Fruit fly (Drosophila melanogaster) whole organism, embryonic: ENCODE data around the gene CG14085.
A peak's percentile ranks its signal among the peaks of the same experiment; 100 is the strongest.

Experiments used
- Ada2b ChIP-seq: fragments of 200-800 bp; sonication (Bioruptor generic); IDR thresholded peaks from 2 replicates; pipeline ENCODE4 v1.3.6; 2022; ENCODE audit warnings: missing biosample characterization, missing genetic modification characterization
- Bgb ChIP-seq: fragments of 200-800 bp; sonication (Bioruptor generic); IDR thresholded peaks from 2 replicates; pipeline ENCODE4 v1.3.6; 2022; ENCODE audit warnings: missing biosample characterization, missing genetic modification characterization; ENCODE audit not compliant: partially characterized antibody
- CG11456 ChIP-seq: fragments of 200-800 bp; sonication (Bioruptor generic); IDR thresholded peaks from 3 replicates; pipeline ENCODE4 v1.3.6; 2022; ENCODE audit warnings: missing biosample characterization, missing genetic modification characterization
- CG13424 ChIP-seq: fragments of 200-800 bp; sonication (Bioruptor generic); optimal IDR thresholded peaks from 2 replicates; lab custom pipeline; 2019; ENCODE audit warnings: missing biosample characterization, mild to moderate bottlenecking, missing genetic modification characterization, moderate library complexity
- CG13624 ChIP-seq: fragments of 200-800 bp; sonication (Bioruptor generic); optimal IDR thresholded peaks from 2 replicates; lab custom pipeline; 2016; ENCODE audit warnings: missing biosample characterization, missing genetic modification characterization
- CG15073 ChIP-seq: fragments of 200-800 bp; sonication (Bioruptor generic); optimal IDR thresholded peaks from 2 replicates; lab custom pipeline; 2016; ENCODE audit warnings: missing biosample characterization, missing genetic modification characterization
- CG16779 ChIP-seq: fragments of 200-800 bp; sonication (Bioruptor generic); IDR thresholded peaks from 2 replicates; pipeline ENCODE4 v1.3.6; 2022; ENCODE audit warnings: missing biosample characterization, missing genetic modification characterization
- CG17186 ChIP-seq: fragments of 200-800 bp; sonication (Bioruptor generic); optimal IDR thresholded peaks from 3 replicates; lab custom pipeline; 2017; ENCODE audit warnings: missing biosample characterization, missing genetic modification reagents, missing genetic modification characterization
- CG17359 ChIP-seq: fragments of 200-800 bp; sonication (Bioruptor generic); optimal IDR thresholded peaks from 3 replicates; lab custom pipeline; 2018; ENCODE audit warnings: missing biosample characterization, mild to moderate bottlenecking, missing genetic modification characterization, moderate library complexity
- CG31441 ChIP-seq: fragments of 200-800 bp; sonication (Bioruptor generic); IDR thresholded peaks from 2 replicates; pipeline ENCODE4 v1.3.6; 2022; ENCODE audit warnings: missing biosample characterization, missing genetic modification characterization
- CG4328 ChIP-seq: fragments of 200-800 bp; sonication (Bioruptor generic); optimal IDR thresholded peaks from 3 replicates; lab custom pipeline; 2017; ENCODE audit warnings: missing biosample characterization, missing genetic modification reagents, missing genetic modification characterization
- CG4617 ChIP-seq: fragments of 200-800 bp; sonication (Bioruptor generic); optimal IDR thresholded peaks from 3 replicates; lab custom pipeline; 2016; ENCODE audit warnings: missing biosample characterization, missing genetic modification characterization, borderline replicate concordance
- CG6683 ChIP-seq: fragments of 200-800 bp; sonication (Bioruptor generic); optimal IDR thresholded peaks from 2 replicates; lab custom pipeline; 2017; ENCODE audit warnings: missing biosample characterization, mild to moderate bottlenecking, missing genetic modification characterization, missing genetic modification reagents
- CG7963 ChIP-seq: fragments of 200-800 bp; sonication (Bioruptor generic); IDR thresholded peaks from 3 replicates; pipeline ENCODE4 v1.3.6; 2022; ENCODE audit warnings: missing biosample characterization, missing genetic modification characterization; ENCODE audit not compliant: partially characterized antibody
- CrebB ChIP-seq: fragments of 200-800 bp; sonication (Bioruptor generic); optimal IDR thresholded peaks from 3 replicates; lab custom pipeline; 2018; ENCODE audit warnings: missing biosample characterization, mild to moderate bottlenecking, missing genetic modification characterization
- D ChIP-seq, 2 experiments: fragments of 200-800 bp in 1 of 2; fragments of >200 bp in 1 of 2; sonication (Bioruptor generic) in 1 of 2; optimal IDR thresholded peaks; 2 replicates in 1 of 2; 3 replicates in 1 of 2; lab custom pipeline; 2017; ENCODE audit warnings: mild to moderate bottlenecking in 1 of 2, missing biosample characterization in 1 of 2, missing genetic modification characterization in 1 of 2, missing genetic modification reagents in 1 of 2
- Doc3 ChIP-seq: fragments of 200-800 bp; sonication (Bioruptor generic); IDR thresholded peaks from 3 replicates; pipeline ENCODE4 v1.3.6; 2022; ENCODE audit warnings: missing biosample characterization, missing genetic modification characterization; ENCODE audit not compliant: partially characterized antibody
- Elba2 ChIP-seq: fragments of 200-800 bp; sonication (Bioruptor generic); optimal IDR thresholded peaks from 3 replicates; lab custom pipeline; 2016; ENCODE audit warnings: missing biosample characterization, missing genetic modification characterization
- Fer1 ChIP-seq: fragments of 200-800 bp; sonication (Bioruptor generic); optimal IDR thresholded peaks from 2 replicates; lab custom pipeline; 2017; ENCODE audit warnings: missing biosample characterization, mild to moderate bottlenecking, missing genetic modification characterization
- Gug ChIP-seq: fragments of 200-800 bp; sonication (Bioruptor generic); IDR thresholded peaks from 4 replicates; pipeline ENCODE4 v1.3.6; 2022; ENCODE audit warnings: missing biosample characterization, missing genetic modification characterization
- HmgZ ChIP-seq: fragments of 200-800 bp; sonication (Bioruptor generic); optimal IDR thresholded peaks from 2 replicates; lab custom pipeline; 2018; ENCODE audit warnings: missing biosample characterization, mild to moderate bottlenecking, missing genetic modification characterization
- Hmx ChIP-seq: fragments of 200-800 bp; sonication (Bioruptor generic); optimal IDR thresholded peaks from 2 replicates; lab custom pipeline; 2016; ENCODE audit warnings: missing biosample characterization, missing genetic modification characterization
- Hr78 ChIP-seq, 2 experiments: fragments of 200-800 bp in 1 of 2; fragments of >200 bp in 1 of 2; sonication (Bioruptor generic) in 1 of 2; optimal IDR thresholded peaks; 2 replicates each; lab custom pipeline; 2017 to 2019; ENCODE audit warnings: missing biosample characterization in 2 of 2, missing genetic modification characterization in 2 of 2, mild to moderate bottlenecking in 1 of 2, moderate library complexity in 1 of 2
- Kr ChIP-seq: fragments of 200-800 bp; sonication (Bioruptor generic); optimal IDR thresholded peaks from 2 replicates; lab custom pipeline; 2017; ENCODE audit warnings: missing biosample characterization, mild to moderate bottlenecking, missing genetic modification characterization
- Meics ChIP-seq: fragments of 200-800 bp; sonication (Bioruptor generic); optimal IDR thresholded peaks from 2 replicates; lab custom pipeline; 2017; ENCODE audit warnings: missing biosample characterization, mild to moderate bottlenecking, missing genetic modification characterization
- Mrtf ChIP-seq: fragments of 200-800 bp; sonication (Bioruptor generic); IDR thresholded peaks from 3 replicates; pipeline ENCODE4 v1.3.6; 2022; ENCODE audit warnings: missing biosample characterization, missing genetic modification characterization
- Opbp ChIP-seq: fragments of 200-800 bp; sonication (Bioruptor generic); IDR thresholded peaks from 3 replicates; pipeline ENCODE4 v1.3.6; 2022; ENCODE audit warnings: missing biosample characterization, missing genetic modification characterization; ENCODE audit not compliant: partially characterized antibody
- Sry-β ChIP-seq: fragments of 200-800 bp; sonication (Bioruptor generic); optimal IDR thresholded peaks from 2 replicates; lab custom pipeline; 2018; ENCODE audit warnings: missing biosample characterization, mild to moderate bottlenecking, missing genetic modification characterization, moderate library complexity
- amos ChIP-seq: fragments of 200-800 bp; sonication (Bioruptor generic); IDR thresholded peaks from 2 replicates; pipeline ENCODE4 v1.3.6; 2022; ENCODE audit warnings: missing biosample characterization, missing genetic modification characterization; ENCODE audit not compliant: partially characterized antibody
- cas ChIP-seq: fragments of 200-800 bp; sonication (Bioruptor generic); IDR thresholded peaks from 2 replicates; pipeline ENCODE4 v1.3.6; 2022; ENCODE audit warnings: missing biosample characterization, missing genetic modification characterization
- emc ChIP-seq: fragments of 200-800 bp; sonication (Bioruptor generic); optimal IDR thresholded peaks from 2 replicates; lab custom pipeline; 2016; ENCODE audit warnings: missing biosample characterization, missing genetic modification characterization
- exex ChIP-seq: fragments of 200-800 bp; sonication (Bioruptor generic); optimal IDR thresholded peaks from 4 replicates; lab custom pipeline; 2018; ENCODE audit warnings: missing biosample characterization, mild to moderate bottlenecking, missing genetic modification characterization, moderate library complexity
- gem ChIP-seq: fragments of 200-800 bp; sonication (Bioruptor generic); optimal IDR thresholded peaks from 2 replicates; lab custom pipeline; 2019; ENCODE audit warnings: missing biosample characterization, mild to moderate bottlenecking, missing genetic modification characterization, moderate library complexity
- grn ChIP-seq: fragments of 200-800 bp; sonication (Bioruptor generic); optimal IDR thresholded peaks from 3 replicates; lab custom pipeline; 2017; ENCODE audit warnings: missing biosample characterization, missing genetic modification characterization
- ham ChIP-seq: fragments of 200-800 bp; sonication (Bioruptor generic); IDR thresholded peaks from 2 replicates; pipeline ENCODE4 v1.3.6; 2022; ENCODE audit warnings: missing biosample characterization, missing genetic modification characterization
- kah ChIP-seq: fragments of 200-800 bp; sonication (Bioruptor generic); optimal IDR thresholded peaks from 2 replicates; lab custom pipeline; 2018; ENCODE audit warnings: missing biosample characterization, mild to moderate bottlenecking, missing genetic modification characterization
- klu ChIP-seq: fragments of 200-800 bp; sonication (Bioruptor generic); IDR thresholded peaks from 2 replicates; pipeline ENCODE4 v1.3.6; 2022; ENCODE audit warnings: missing biosample characterization, missing genetic modification characterization
- luna ChIP-seq: fragments of 200-800 bp; sonication (Bioruptor generic); optimal IDR thresholded peaks from 2 replicates; lab custom pipeline; 2016; ENCODE audit warnings: missing biosample characterization, missing genetic modification characterization
- nmo ChIP-seq: fragments of 200-800 bp; sonication (Bioruptor generic); optimal IDR thresholded peaks from 2 replicates; lab custom pipeline; 2018; ENCODE audit warnings: missing biosample characterization, mild to moderate bottlenecking, missing genetic modification characterization, moderate library complexity
- p53 ChIP-seq: fragments of 200-800 bp; sonication (Bioruptor generic); optimal IDR thresholded peaks from 2 replicates; lab custom pipeline; 2016; ENCODE audit warnings: missing biosample characterization, missing genetic modification characterization
- pan ChIP-seq, 4 experiments: fragments of >200 bp in 3 of 4; fragments of 200-800 bp in 1 of 4; sonication (Bioruptor generic) in 1 of 4; optimal IDR thresholded peaks in 3 of 4; IDR thresholded peaks in 1 of 4; 2 replicates each; pipeline versions ENCODE4 v1.3.6 to Lab custom; 2017 to 2022; ENCODE audit warnings: missing biosample characterization in 2 of 4, missing genetic modification characterization in 2 of 4, mixed read lengths in 1 of 4
- row ChIP-seq: fragments of 200-800 bp; sonication (Bioruptor generic); IDR thresholded peaks from 3 replicates; pipeline ENCODE4 v1.3.6; 2022; ENCODE audit warnings: missing biosample characterization, missing genetic modification characterization
- sd ChIP-seq: fragments of 200-800 bp; sonication (Bioruptor generic); optimal IDR thresholded peaks from 3 replicates; lab custom pipeline; 2018; ENCODE audit warnings: missing biosample characterization, mild to moderate bottlenecking, missing genetic modification characterization, moderate library complexity
- sob ChIP-seq: fragments of 200-800 bp; sonication (Bioruptor generic); IDR thresholded peaks from 2 replicates; pipeline ENCODE4 v1.3.6; 2022; ENCODE audit warnings: missing biosample characterization, missing genetic modification characterization
- sug ChIP-seq: fragments of 200-800 bp; optimal IDR thresholded peaks from 2 replicates; lab custom pipeline; 2019; ENCODE audit warnings: missing biosample characterization, mild to moderate bottlenecking, missing genetic modification characterization, moderate library complexity
- tap ChIP-seq: fragments of 200-800 bp; optimal IDR thresholded peaks from 3 replicates; lab custom pipeline; 2019; ENCODE audit warnings: missing biosample characterization, mild to moderate bottlenecking, missing genetic modification characterization, moderate library complexity
- tll ChIP-seq, 2 experiments: fragments of 200-800 bp in 1 of 2; fragments of >200 bp in 1 of 2; sonication (Bioruptor generic) in 1 of 2; optimal IDR thresholded peaks; 2 replicates each; lab custom pipeline; 2017 to 2019; ENCODE audit warnings: missing biosample characterization in 2 of 2, missing genetic modification characterization in 2 of 2, mild to moderate bottlenecking in 1 of 2, moderate library complexity in 1 of 2
- trh ChIP-seq: fragments of 200-800 bp; sonication (Bioruptor generic); optimal IDR thresholded peaks from 2 replicates; lab custom pipeline; 2016; ENCODE audit warnings: missing biosample characterization, missing genetic modification characterization
- tx ChIP-seq: fragments of 200-800 bp; sonication (Bioruptor generic); optimal IDR thresholded peaks from 2 replicates; lab custom pipeline; 2016; ENCODE audit warnings: missing biosample characterization, missing genetic modification characterization

Gene CG14085

DNA sequence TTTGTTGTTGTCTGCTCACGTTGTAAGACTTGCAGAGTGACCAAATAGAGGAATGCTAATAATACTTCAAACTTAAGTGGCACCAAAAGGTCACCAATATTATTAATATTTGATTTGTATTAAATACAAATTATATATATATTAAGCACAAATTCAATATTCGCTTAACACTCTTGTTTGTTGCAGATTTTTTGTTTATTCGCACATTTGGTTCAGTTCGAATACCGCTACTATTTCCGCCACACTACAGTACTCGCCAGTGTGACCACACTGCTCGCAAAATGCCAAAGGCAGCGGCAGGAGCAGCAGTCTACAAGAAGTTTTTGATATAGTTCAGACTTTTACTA, 5.0 kb upstream of the CG14085 start, which contains the start of gene Max (continued):
- TF ChIP-seq Gug (GFP tag; lab: Robert Waterston, UW): peak; percentile 36; the same call in 1 of the 4 replicates
- no peak for TF ChIP-seq CG7963 (GFP tag; lab: Robert Waterston, UW)
- no peak for TF ChIP-seq Hmx (GFP tag; lab: Kevin White, UChicago)
- TF ChIP-seq trh (GFP tag; lab: Kevin White, UChicago): no peak
- TF ChIP-seq Ada2b (GFP tag; lab: Robert Waterston, UW): peak; percentile 60
- TF ChIP-seq D (optimal IDR thresholded peaks at IDR 0.05; lab: Kevin White, UChicago): no peak
- TF ChIP-seq D (GFP tag; optimal IDR thresholded peaks at IDR 0.05; lab: Kevin White, UChicago): no peak
- peak; percentile 52 for TF ChIP-seq CG4328 (GFP tag; lab: Kevin White, UChicago)
- TF ChIP-seq Sry-β (GFP tag; lab: Kevin White, UChicago): no peak
- no peak for TF ChIP-seq ham (GFP tag; lab: Robert Waterston, UW)
- no peak for TF ChIP-seq Kr (GFP tag; lab: Kevin White, UChicago)
- no peak for TF ChIP-seq p53 (GFP tag; lab: Kevin White, UChicago)
- peak in 1 of 2 experiments; percentile 36 for TF ChIP-seq tll (GFP tag; optimal IDR thresholded peaks at IDR 0.05; lab: Kevin White, UChicago)
- 0 out of 3 replicates have a peak, but pooled peaks have one; percentile 44 for TF ChIP-seq Opbp (GFP tag; lab: Robert Waterston, UW)
- no peak for TF ChIP-seq CG13624 (GFP tag; lab: Kevin White, UChicago)
- TF ChIP-seq CG17359 (tag; lab: Kevin White, UChicago): peak; percentile 71
- TF ChIP-seq sob: peak; percentile 77
- peak; percentile 21 for TF ChIP-seq exex (tag; lab: Kevin White, UChicago)
- peak in 1 of 2 experiments; percentile 96 for TF ChIP-seq Hr78 (GFP tag; optimal IDR thresholded peaks at IDR 0.05; lab: Kevin White, UChicago)
- TF ChIP-seq tap (tag; lab: Kevin White, UChicago): peak; percentile 79
- TF ChIP-seq CG15073 (GFP tag; lab: Kevin White, UChicago): no peak
- peak; percentile 62; the same call in 2 of the 3 replicates for TF ChIP-seq CG11456
- TF ChIP-seq Meics (GFP tag; lab: Kevin White, UChicago): peak; percentile 71
- no peak for TF ChIP-seq grn (GFP tag; lab: Kevin White, UChicago)
- TF ChIP-seq kah (GFP tag; lab: Kevin White, UChicago): peak; percentile 30
- peak; percentile 71 for TF ChIP-seq CG31441 (GFP tag; lab: Robert Waterston, UW)
- TF ChIP-seq emc: no peak
- no peak for TF ChIP-seq tx (GFP tag; lab: Kevin White, UChicago)
- peak; percentile 87 for TF ChIP-seq CG4617 (GFP tag; lab: Kevin White, UChicago)
- no peak for TF ChIP-seq Bgb (GFP tag; lab: Robert Waterston, UW)
- peak; percentile 83 for TF ChIP-seq Fer1 (GFP tag; lab: Kevin White, UChicago)
- peak; percentile 84 for TF ChIP-seq gem (tag; lab: Kevin White, UChicago)
- TF ChIP-seq sug: peak; percentile 76
- no peak for TF ChIP-seq Doc3 (GFP tag; lab: Robert Waterston, UW)
- TF ChIP-seq CG6683 (GFP tag; lab: Kevin White, UChicago): peak; percentile 26
- TF ChIP-seq Elba2 (GFP tag; lab: Kevin White, UChicago): no peak
- TF ChIP-seq nmo (GFP tag; lab: Kevin White, UChicago): peak; percentile 82
- peak; percentile 83 for TF ChIP-seq HmgZ (tag; lab: Kevin White, UChicago)
- no peak for TF ChIP-seq cas (GFP tag; lab: Robert Waterston, UW)
- no peak for TF ChIP-seq CG16779
- TF ChIP-seq amos (GFP tag; lab: Robert Waterston, UW): peak; percentile 14; the same call in 1 of the 2 replicates
- TF ChIP-seq luna: no peak
- no peak for TF ChIP-seq pan (optimal IDR thresholded peaks at IDR 0.05; lab: Kevin White, UChicago)
- peak in 1 of 2 experiments; percentile 83 for TF ChIP-seq pan (GFP tag; optimal IDR thresholded peaks at IDR 0.05 in 1 of 2, IDR thresholded peaks at IDR 0.05 in 1 of 2)
- TF ChIP-seq row (GFP tag; lab: Robert Waterston, UW): peak; percentile 89
- TF ChIP-seq klu (GFP tag; lab: Robert Waterston, UW): no peak
- TF ChIP-seq CG17186 (GFP tag; lab: Kevin White, UChicago): peak; percentile 24
- TF ChIP-seq CG13424 (tag; lab: Kevin White, UChicago): peak; percentile 83
- TF ChIP-seq sd: peak; percentile 64
- TF ChIP-seq Mrtf (GFP tag; lab: Robert Waterston, UW): peak; percentile 37; the same call in 1 of the 3 replicates
- TF ChIP-seq CrebB: peak; percentile 63
